Worm (Caenorhabditis elegans) whole organism, mixed stage, embryonic: ENCODE results near the gene nspg-10.

ENCODE experiments used
- ceh-83 ChIP-seq: fragments of 200-800 bp; sonication (Bioruptor generic); optimal IDR thresholded peaks from 2 replicates; lab custom pipeline; 2018; ENCODE audit warnings: mild to moderate bottlenecking, missing genetic modification characterization, missing compliant biosample characterization
- ces-1 ChIP-seq: fragments of 150-350 bp; optimal IDR thresholded peaks from 2 replicates; lab custom pipeline; 2014; ENCODE audit warnings: missing biosample characterization, missing genetic modification reagents, missing genetic modification characterization
- lin-13 ChIP-seq: fragments of 150-350 bp; optimal IDR thresholded peaks from 2 replicates; lab custom pipeline; 2014; ENCODE audit warnings: missing biosample characterization, missing genetic modification characterization
- mep-1 ChIP-seq: fragments of 150-350 bp; optimal IDR thresholded peaks from 2 replicates; lab custom pipeline; 2017; ENCODE audit warnings: missing biosample characterization, missing genetic modification reagents, missing genetic modification characterization, inconsistent platforms
- nhr-28 ChIP-seq: fragments of 150-350 bp; optimal IDR thresholded peaks from 2 replicates; lab custom pipeline; 2014; ENCODE audit warnings: missing biosample characterization, missing genetic modification characterization
- nhr-76 ChIP-seq: sonication (generic microtip); optimal IDR thresholded peaks from 2 replicates; lab custom pipeline; 2017; ENCODE audit warnings: missing biosample characterization, missing genetic modification characterization
- pha-4 ChIP-seq: fragments of 150-350 bp; optimal IDR thresholded peaks from 2 replicates; lab custom pipeline; 2018; ENCODE audit warnings: missing biosample characterization, missing genetic modification reagents, missing genetic modification characterization
- snpc-4 ChIP-seq: fragments of 150-350 bp; optimal IDR thresholded peaks from 2 replicates; lab custom pipeline; 2014; ENCODE audit warnings: missing biosample characterization, missing genetic modification characterization
- sptf-1 ChIP-seq: sonication (generic microtip); optimal IDR thresholded peaks from 2 replicates; lab custom pipeline; 2017; ENCODE audit warnings: mild to moderate bottlenecking, missing genetic modification characterization, moderate library complexity, missing compliant biosample characterization
- unc-39 ChIP-seq: fragments of 150-350 bp; optimal IDR thresholded peaks from 2 replicates; lab custom pipeline; 2014; ENCODE audit warnings: missing biosample characterization, missing genetic modification characterization
- ztf-11 ChIP-seq: fragments of 150-350 bp; optimal IDR thresholded peaks from 2 replicates; lab custom pipeline; 2014; ENCODE audit warnings: missing biosample characterization, missing genetic modification characterization

- TF ChIP-seq nhr-28 (tag; lab: Kevin White, UChicago) (no peak), ces-1 (GFP tag; lab: Kevin White, UChicago) (no peak), nhr-76 (tag; lab: Kevin White, UChicago) (no peak), unc-39 (tag; lab: Kevin White, UChicago) (no peak), sptf-1 (no peak), snpc-4 (tag; lab: Kevin White, UChicago) (no peak), mep-1 (tag; lab: Kevin White, UChicago) (no peak), ceh-83 (no peak), lin-13 (tag; lab: Kevin White, UChicago) (no peak), pha-4 (tag; lab: Kevin White, UChicago) (no peak), ztf-11 (tag; lab: Kevin White, UChicago) (no peak)
Measured at ce11 chrIV:4602565-4602964, 3.0 kb upstream of the nspg-10 start, which contains the start of gene F19C7.4.
